Worm (Caenorhabditis elegans): Measurements from ENCODE around the gene pals-37.
A peak's percentile ranks its signal among the peaks of the same experiment; 100 is the strongest.

Gene pals-37

ce11 chrV:12467755-12468154 lies 26.4 kb upstream of the pals-37 start (continued):
- TF ChIP-seq F26F4.8 (GFP tag; conservative IDR thresholded peaks at IDR 0.05) (no peak), lin-13 (GFP tag; optimal IDR thresholded peaks at IDR 0.05) (no peak), mep-1 (tag; optimal IDR thresholded peaks at IDR 0.05) (no peak), ama-1 (optimal IDR thresholded peaks at IDR 0.05) (no peak), zag-1 (tag; optimal IDR thresholded peaks at IDR 0.05) (no peak), set-16 (GFP tag; IDR thresholded peaks at IDR 0.05) (no peak), duxl-1 (tag; optimal IDR thresholded peaks at IDR 0.05; ENCODE audit: poor library complexity) (no peak), daf-19 (GFP tag; conservative IDR thresholded peaks at IDR 0.05) (no peak), ceh-82 (tag; optimal IDR thresholded peaks at IDR 0.05) (no peak), egl-43 (GFP tag; IDR thresholded peaks at IDR 0.05) (no peak), mxl-3 (GFP tag; optimal IDR thresholded peaks at IDR 0.05) (no peak), jun-1 (tag; optimal IDR thresholded peaks at IDR 0.05) (no peak), daf-16 (GFP tag; optimal IDR thresholded peaks at IDR 0.05) (no peak), daf-16 (tag; optimal IDR thresholded peaks at IDR 0.05) (peak; percentile 93), lin-1 (GFP tag; IDR thresholded peaks at IDR 0.05) (peak; percentile 45; the same call in 1 of the 2 replicates), zfp-2 (tag; optimal IDR thresholded peaks at IDR 0.05) (no peak), nhr-77 (tag; optimal IDR thresholded peaks at IDR 0.05) (peak; percentile 71), tra-1 (GFP tag; IDR thresholded peaks at IDR 0.05) (peak; percentile 52; the same call in 1 of the 2 replicates), T20F7.1 (GFP tag; optimal IDR thresholded peaks at IDR 0.05) (no peak), ZK337.2 (GFP tag; IDR thresholded peaks at IDR 0.05) (no peak), nhr-25 (tag; optimal IDR thresholded peaks at IDR 0.05; ENCODE audit: borderline replicate concordance, insufficient read depth) (no peak), unc-62 (GFP tag; optimal IDR thresholded peaks at IDR 0.05 in 1 of 2) (peak in 1 of 2 experiments; percentile 72), unc-62 (tag; optimal IDR thresholded peaks at IDR 0.05) (no peak), hlh-11 (tag; optimal IDR thresholded peaks at IDR 0.05) (peak; percentile 89), pha-4 (GFP tag; IDR thresholded peaks at IDR 0.05) (no peak), pha-4 (tag; optimal IDR thresholded peaks at IDR 0.05) (no peak), nhr-237 (tag; optimal IDR thresholded peaks at IDR 0.05) (no peak), lin-29 (GFP tag; IDR thresholded peaks at IDR 0.05) (no peak), hmg-1.1 (GFP tag; IDR thresholded peaks at IDR 0.05) (no peak), hif-1 (tag; optimal IDR thresholded peaks at IDR 0.05) (no peak), dpl-1 (GFP tag; optimal IDR thresholded peaks at IDR 0.05) (no peak)

- TF ChIP-seq nhr-42 (GFP tag; IDR thresholded peaks at IDR 0.05) (no peak), nhr-6 (tag; optimal IDR thresholded peaks at IDR 0.05) (peak; percentile 55)
These were observed 25.3 kb upstream of the pals-37 start for ce11 chrV:12466653-12467052.

ce11 chrV:12465399-12465798 lies 24.1 kb upstream of the pals-37 start:
- no peak for TF ChIP-seq tag-97 (GFP tag; IDR thresholded peaks at IDR 0.05)
- TF ChIP-seq mep-1 (tag; optimal IDR thresholded peaks at IDR 0.05), result peak; percentile 76
- TF ChIP-seq ces-1 (GFP tag; optimal IDR thresholded peaks at IDR 0.05), result peak; percentile 72
- peak; percentile 96 for TF ChIP-seq ctbp-1 (GFP tag; IDR thresholded peaks at IDR 0.05)
- TF ChIP-seq unc-130 (GFP tag; optimal IDR thresholded peaks at IDR 0.05), result no peak
- TF ChIP-seq lin-15B (tag; optimal IDR thresholded peaks at IDR 0.05), result no peak
- peak; percentile 31 for TF ChIP-seq ceh-28 (tag; optimal IDR thresholded peaks at IDR 0.05)
- peak; percentile 74 for TF ChIP-seq hlh-11 (tag; optimal IDR thresholded peaks at IDR 0.05)
- TF ChIP-seq set-16 (GFP tag; IDR thresholded peaks at IDR 0.05), result peak; percentile 95
- TF ChIP-seq ceh-32 (tag; optimal IDR thresholded peaks at IDR 0.05; ENCODE audit: poor library complexity), result peak; percentile 40
- TF ChIP-seq zag-1 (tag; optimal IDR thresholded peaks at IDR 0.05), result peak; percentile 14
- peak; percentile 37 for TF ChIP-seq hlh-30 (tag; optimal IDR thresholded peaks at IDR 0.05; ENCODE audit: insufficient read depth)
- TF ChIP-seq ceh-20 (GFP tag; IDR thresholded peaks at IDR 0.05), result peak; percentile 85
- no peak for TF ChIP-seq nhr-111 (GFP tag; optimal IDR thresholded peaks at IDR 0.05)
- TF ChIP-seq lsy-2 (tag; optimal IDR thresholded peaks at IDR 0.05), result peak; percentile 34 to 67
- peak in 1 of 2 experiments; percentile 50 for TF ChIP-seq unc-62 (GFP tag; optimal IDR thresholded peaks at IDR 0.05 in 1 of 2)
- no peak for TF ChIP-seq unc-62 (tag; optimal IDR thresholded peaks at IDR 0.05)
- TF ChIP-seq ztf-7 (tag; optimal IDR thresholded peaks at IDR 0.05), result no peak
- 0 out of 2 replicates have a peak, but pooled peaks have one; percentile 36 for TF ChIP-seq dmd-8 (GFP tag; IDR thresholded peaks at IDR 0.05)
- TF ChIP-seq egl-43 (GFP tag; IDR thresholded peaks at IDR 0.05), result peak; percentile 71
- no peak for TF ChIP-seq cey-2 (tag; optimal IDR thresholded peaks at IDR 0.05; ENCODE audit: borderline replicate concordance, insufficient read depth)
- TF ChIP-seq nhr-25 (tag; optimal IDR thresholded peaks at IDR 0.05; ENCODE audit: borderline replicate concordance, insufficient read depth), result no peak
- no peak for TF ChIP-seq daf-19 (GFP tag; conservative IDR thresholded peaks at IDR 0.05)
- TF ChIP-seq pqm-1 (tag; optimal IDR thresholded peaks at IDR 0.05), result no peak
- TF ChIP-seq daf-16 (GFP tag; optimal IDR thresholded peaks at IDR 0.05), result peak in 1 of 2 experiments; percentile 83
- TF ChIP-seq daf-16 (tag; optimal IDR thresholded peaks at IDR 0.05), result no peak
- no peak for TF ChIP-seq lin-1 (GFP tag; IDR thresholded peaks at IDR 0.05)
